Fruit fly (Drosophila melanogaster): ENCODE data around the gene Cpr97Eb.
A peak's percentile ranks its signal among the peaks of the same experiment; 100 is the strongest.

Gene Cpr97Eb

dm6 chr3R:27056152-27056551 lies 34.8 kb downstream of the Cpr97Eb start (continued):
- TF ChIP-seq crc (GFP tag; optimal IDR thresholded peaks at IDR 0.05), result no peak
- no peak for TF ChIP-seq Vsx1 (GFP tag; optimal IDR thresholded peaks at IDR 0.05)
- TF ChIP-seq CG30020 (tag; optimal IDR thresholded peaks at IDR 0.05), result no peak
- TF ChIP-seq CG6272 (GFP tag; IDR thresholded peaks at IDR 0.05), result no peak
- peak; percentile 22 for TF ChIP-seq CTCF (GFP tag; optimal IDR thresholded peaks at IDR 0.05)
- TF ChIP-seq Hr78 (GFP tag; optimal IDR thresholded peaks at IDR 0.05), result peak in 1 of 2 experiments; percentile 93
- TF ChIP-seq CG7271 (tag; optimal IDR thresholded peaks at IDR 0.05), result no peak
- TF ChIP-seq mirr (GFP tag; optimal IDR thresholded peaks at IDR 0.05), result no peak
- TF ChIP-seq caup (GFP tag; optimal IDR thresholded peaks at IDR 0.05; ENCODE audit: severe bottlenecking), result no peak
- no peak for TF ChIP-seq abd-A (tag; optimal IDR thresholded peaks at IDR 0.05)
- no peak for TF ChIP-seq wdn (GFP tag; IDR thresholded peaks at IDR 0.05)
- no peak for TF ChIP-seq h (optimal IDR thresholded peaks at IDR 0.05)
- no peak for TF ChIP-seq CG8924 (tag; optimal IDR thresholded peaks at IDR 0.05)
- TF ChIP-seq CG31365 (tag; optimal IDR thresholded peaks at IDR 0.05), result no peak
- TF ChIP-seq corto (GFP tag; optimal IDR thresholded peaks at IDR 0.05), result no peak
- TF ChIP-seq CG6813 (GFP tag; optimal IDR thresholded peaks at IDR 0.05), result no peak
- no peak for TF ChIP-seq fd102C (GFP tag; optimal IDR thresholded peaks at IDR 0.05)
- TF ChIP-seq CG12219 (GFP tag; optimal IDR thresholded peaks at IDR 0.05), result no peak
- TF ChIP-seq Elba2 (GFP tag; optimal IDR thresholded peaks at IDR 0.05), result no peak
- no peak for TF ChIP-seq sc (optimal IDR thresholded peaks at IDR 0.05)
- no peak for TF ChIP-seq sc (GFP tag; optimal IDR thresholded peaks at IDR 0.05)
- TF ChIP-seq CG16813 (GFP tag; IDR thresholded peaks at IDR 0.05; ENCODE audit: partially characterized antibody), result peak; percentile 32; the same call in 1 of the 3 replicates
- no peak for TF ChIP-seq Sry-δ (GFP tag; optimal IDR thresholded peaks at IDR 0.05)

dm6 chr3R:27049549-27049948 lies 41.4 kb downstream of the Cpr97Eb start:
- TF ChIP-seq Dad (GFP tag; optimal IDR thresholded peaks at IDR 0.05), result no peak
- TF ChIP-seq Hr39 (optimal IDR thresholded peaks at IDR 0.05), result peak; percentile 17
- 0 out of 2 replicates have a peak, but pooled peaks have one; percentile 7 for TF ChIP-seq CG9215 (GFP tag; IDR thresholded peaks at IDR 0.05)
- no peak for TF ChIP-seq CG1024 (GFP tag; IDR thresholded peaks at IDR 0.05)
- no peak for TF ChIP-seq her (GFP tag; optimal IDR thresholded peaks at IDR 0.05)
- TF ChIP-seq Atf3 (GFP tag; optimal IDR thresholded peaks at IDR 0.05), result no peak
- no peak for TF ChIP-seq Mad (GFP tag; optimal IDR thresholded peaks at IDR 0.05)

- TF ChIP-seq Blimp-1 (GFP tag; optimal IDR thresholded peaks at IDR 0.05), result peak; percentile 62
- no peak for TF ChIP-seq sna (GFP tag; IDR thresholded peaks at IDR 0.05; ENCODE audit: partially characterized antibody)
- TF ChIP-seq al (GFP tag; IDR thresholded peaks at IDR 0.05), result no peak
- TF ChIP-seq Trl (optimal IDR thresholded peaks at IDR 0.05), result peak in 1 of 2 experiments; percentile 16
- TF ChIP-seq Trl (GFP tag; optimal IDR thresholded peaks at IDR 0.05), result no peak
- peak; percentile 75 for TF ChIP-seq Ets65A (GFP tag)
- no peak for TF ChIP-seq CG6254 (GFP tag; optimal IDR thresholded peaks at IDR 0.05)
Observed at dm6 chr3R:27048561-27049270, 42.2 kb downstream of the Cpr97Eb start, which contains the start of gene TwdlT. Gene TwdlT, plus strand, starts transcription at chr3R:27049220.

dm6 chr3R:27040044-27040443 lies 50.9 kb downstream of the Cpr97Eb start:
- TF ChIP-seq Ets65A (GFP tag) (peak; percentile 35), zen2 (GFP tag; IDR thresholded peaks at IDR 0.05; ENCODE audit: partially characterized antibody) (no peak)
